Worm (Caenorhabditis elegans): ENCODE results near the gene mans-3.

mans-3 gene

DNA sequence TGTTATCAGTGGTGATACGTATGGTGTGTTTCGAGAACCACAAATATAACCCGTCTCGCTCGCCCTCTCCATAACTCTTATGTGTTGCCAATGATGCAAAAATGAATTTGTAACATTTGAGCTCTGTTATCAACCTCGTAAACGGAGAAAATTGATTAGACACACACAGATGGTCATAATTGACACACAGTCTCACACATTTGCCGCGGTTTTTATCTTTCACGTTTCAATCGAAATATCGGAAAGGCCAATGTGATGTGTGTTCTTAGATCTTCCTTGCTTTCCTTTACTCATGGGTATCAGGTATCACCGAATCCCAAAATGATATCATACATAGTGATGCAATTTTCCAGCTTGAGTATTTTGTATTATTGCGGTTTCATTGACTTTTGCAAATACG, 48.4 kb downstream of the mans-3 start (continued):
- TF ChIP-seq nhr-48 (tag; optimal IDR thresholded peaks at IDR 0.05), result peak; percentile 43
- TF ChIP-seq fos-1 (tag; optimal IDR thresholded peaks at IDR 0.05), result no peak
- TF ChIP-seq Y5F2A.4 (GFP tag; optimal IDR thresholded peaks at IDR 0.05), result no peak
- TF ChIP-seq madf-5 (GFP tag; IDR thresholded peaks at IDR 0.05), result no peak
- TF ChIP-seq saeg-2 (GFP tag; IDR thresholded peaks at IDR 0.05), result no peak
- TF ChIP-seq F26F4.8 (GFP tag; conservative IDR thresholded peaks at IDR 0.05), result no peak
- no peak for TF ChIP-seq ctbp-1 (GFP tag; IDR thresholded peaks at IDR 0.05)
- TF ChIP-seq lin-39 (tag; optimal IDR thresholded peaks at IDR 0.05), result no peak
- no peak for TF ChIP-seq ceh-28 (tag; optimal IDR thresholded peaks at IDR 0.05)
- no peak for TF ChIP-seq nhr-25 (tag; optimal IDR thresholded peaks at IDR 0.05; ENCODE audit: borderline replicate concordance, insufficient read depth)
- no peak for TF ChIP-seq ama-1 (optimal IDR thresholded peaks at IDR 0.05)
- TF ChIP-seq nhr-237 (tag; optimal IDR thresholded peaks at IDR 0.05), result no peak
- TF ChIP-seq ceh-20 (GFP tag; IDR thresholded peaks at IDR 0.05), result no peak
- TF ChIP-seq ceh-44 (GFP tag; IDR thresholded peaks at IDR 0.05), result no peak
- TF ChIP-seq zfp-3 (GFP tag; conservative IDR thresholded peaks at IDR 0.05), result no peak
- peak in 1 of 2 experiments; percentile 83 for TF ChIP-seq unc-62 (GFP tag; optimal IDR thresholded peaks at IDR 0.05 in 1 of 2)
- TF ChIP-seq unc-62 (tag; optimal IDR thresholded peaks at IDR 0.05), result no peak
- TF ChIP-seq nhr-42 (GFP tag; IDR thresholded peaks at IDR 0.05), result no peak
- TF ChIP-seq daf-16 (GFP tag; optimal IDR thresholded peaks at IDR 0.05), result peak in 1 of 2 experiments; percentile 47
- peak; percentile 97 for TF ChIP-seq daf-16 (tag; optimal IDR thresholded peaks at IDR 0.05)
- TF ChIP-seq mep-1 (tag; optimal IDR thresholded peaks at IDR 0.05), result peak; percentile 46

DNA sequence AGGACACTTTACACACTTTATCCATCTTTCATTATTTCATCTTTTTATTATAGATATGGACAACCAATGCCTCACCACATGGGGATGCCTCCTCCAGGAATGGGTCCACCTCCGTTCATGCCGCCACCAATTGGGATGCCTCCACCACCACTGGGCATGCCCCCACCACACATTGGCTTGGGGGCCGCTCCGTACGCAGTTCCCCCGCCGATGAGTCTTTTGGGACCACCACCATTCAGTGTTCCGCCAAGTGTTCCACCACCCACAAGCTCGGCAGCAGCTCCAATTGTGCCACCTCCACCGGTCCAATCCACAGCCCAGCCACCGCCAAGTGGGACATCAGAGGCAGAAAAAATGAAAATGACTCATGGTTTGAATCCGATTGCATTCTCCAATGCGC, 49.6 kb downstream of the mans-3 start:
- no peak for TF ChIP-seq daf-19 (GFP tag; conservative IDR thresholded peaks at IDR 0.05)
- peak; percentile 90 for TF ChIP-seq set-16 (GFP tag; IDR thresholded peaks at IDR 0.05)
- no peak for TF ChIP-seq nhr-28 (tag; optimal IDR thresholded peaks at IDR 0.05)
- TF ChIP-seq unc-62 (GFP tag; optimal IDR thresholded peaks at IDR 0.05 in 1 of 2), result peak in 1 of 2 experiments; percentile 80
- no peak for TF ChIP-seq unc-62 (tag; optimal IDR thresholded peaks at IDR 0.05)
- 0 out of 2 replicates have a peak, but pooled peaks have one; percentile 15 for TF ChIP-seq snpc-1.2 (GFP tag; IDR thresholded peaks at IDR 0.05)
- TF ChIP-seq D1046.2 (GFP tag; IDR thresholded peaks at IDR 0.05), result 0 out of 2 replicates have a peak, but pooled peaks have one; percentile 22
- TF ChIP-seq egl-43 (GFP tag; IDR thresholded peaks at IDR 0.05), result 0 out of 2 replicates have a peak, but pooled peaks have one; percentile 18
- TF ChIP-seq hlh-11 (tag; optimal IDR thresholded peaks at IDR 0.05), result no peak

DNA sequence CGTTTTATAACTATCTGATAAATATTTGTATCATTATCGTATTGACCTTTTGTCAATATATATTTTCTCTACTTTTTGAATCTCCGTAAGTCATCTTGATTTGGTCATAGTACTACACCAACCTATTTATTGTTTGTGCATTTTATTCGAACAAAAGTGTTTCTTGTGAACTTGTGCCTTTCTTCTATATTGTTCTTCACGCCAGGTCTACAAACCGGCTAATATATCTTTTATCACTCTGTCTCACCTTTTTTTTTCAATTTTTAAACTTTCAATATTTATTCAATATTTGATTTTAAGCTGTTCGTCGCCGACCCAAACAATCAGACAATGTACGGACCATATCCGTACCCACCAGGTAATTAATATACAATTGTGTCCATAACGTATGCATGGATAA, 50.9 kb downstream of the mans-3 start, which contains the start of gene hrpa-2:
hrpa-2 (plus strand) TSS at position 301 of the 400 bp plus-strand sequence.
- TF ChIP-seq dve-1 (tag; optimal IDR thresholded peaks at IDR 0.05; ENCODE audit: insufficient read depth) (no peak), lim-7 (GFP tag; IDR thresholded peaks at IDR 0.05) (no peak), nhr-76 (tag; optimal IDR thresholded peaks at IDR 0.05) (no peak), lin-1 (GFP tag; IDR thresholded peaks at IDR 0.05) (no peak), cey-2 (tag; optimal IDR thresholded peaks at IDR 0.05; ENCODE audit: borderline replicate concordance, insufficient read depth) (no peak), T26A8.4 (GFP tag; IDR thresholded peaks at IDR 0.05) (no peak), jun-1 (tag; optimal IDR thresholded peaks at IDR 0.05) (no peak), nhr-6 (tag; optimal IDR thresholded peaks at IDR 0.05) (no peak), nhr-11 (tag; optimal IDR thresholded peaks at IDR 0.05) (no peak), zip-11 (GFP tag; IDR thresholded peaks at IDR 0.05) (no peak), zfp-3 (GFP tag; conservative IDR thresholded peaks at IDR 0.05) (no peak), gei-8 (GFP tag; optimal IDR thresholded peaks at IDR 0.05) (no peak), tra-1 (GFP tag; IDR thresholded peaks at IDR 0.05) (no peak), attf-4 (tag; optimal IDR thresholded peaks at IDR 0.05) (no peak), mep-1 (tag; optimal IDR thresholded peaks at IDR 0.05) (no peak), pqm-1 (tag; optimal IDR thresholded peaks at IDR 0.05) (no peak)

All from whole organism, L4 larva.